Worm (Caenorhabditis elegans): ENCODE results near the gene lsm-1.

The lsm-1 gene

ce11 chrII:11096233-11096632 is 30.5 kb upstream of the lsm-1 start, which contains the start of gene nbs-1:
Gene nbs-1 (minus strand): TSS chrII:11096478.
- TF ChIP-seq nhr-237 (tag; optimal IDR thresholded peaks at IDR 0.05): no peak
- TF ChIP-seq hmg-11 (tag; optimal IDR thresholded peaks at IDR 0.05): no peak
- TF ChIP-seq fkh-10 (GFP tag; optimal IDR thresholded peaks at IDR 0.05): no peak
- TF ChIP-seq daf-12 (tag; optimal IDR thresholded peaks at IDR 0.05): no peak
- TF ChIP-seq eor-1 (tag; optimal IDR thresholded peaks at IDR 0.05): no peak
- no peak for TF ChIP-seq nhr-76 (tag; optimal IDR thresholded peaks at IDR 0.05)
- TF ChIP-seq lin-15B (tag; optimal IDR thresholded peaks at IDR 0.05): no peak
- no peak for TF ChIP-seq ztf-11 (tag; optimal IDR thresholded peaks at IDR 0.05)

ce11 chrII:11097154-11097887 is 29.4 kb upstream of the lsm-1 start, which contains the start of the genes rpl-36.A and nuo-1:
Gene rpl-36.A (minus strand): TSS chrII:11097204.
Gene nuo-1 (plus strand): TSS chrII:11097837.
- TF ChIP-seq ceh-28 (tag; optimal IDR thresholded peaks at IDR 0.05) (peak; percentile 41), tbx-2 (tag; optimal IDR thresholded peaks at IDR 0.05) (no peak), nhr-12 (tag; optimal IDR thresholded peaks at IDR 0.05) (no peak), elt-1 (tag; optimal IDR thresholded peaks at IDR 0.05) (no peak), jun-1 (tag; optimal IDR thresholded peaks at IDR 0.05) (peak; percentile 31), aly-2 (tag; optimal IDR thresholded peaks at IDR 0.05) (no peak), elt-2 (tag; optimal IDR thresholded peaks at IDR 0.05) (peak; percentile 45), lsy-12 (tag; optimal IDR thresholded peaks at IDR 0.05) (peak; percentile 41), egl-27 (tag; optimal IDR thresholded peaks at IDR 0.05) (no peak), nhr-28 (tag; optimal IDR thresholded peaks at IDR 0.05) (no peak), pha-4 (tag; optimal IDR thresholded peaks at IDR 0.05) (peak; percentile 96), eor-1 (tag; optimal IDR thresholded peaks at IDR 0.05) (no peak), nhr-25 (tag; optimal IDR thresholded peaks at IDR 0.05) (peak; percentile 83), nhr-43 (tag; optimal IDR thresholded peaks at IDR 0.05; ENCODE audit: poor library complexity, severe bottlenecking) (peak; percentile 41), nhr-23 (tag; optimal IDR thresholded peaks at IDR 0.05) (peak; percentile 92), ama-1 (optimal IDR thresholded peaks at IDR 0.05) (peak; percentile 47), ceh-9 (tag; optimal IDR thresholded peaks at IDR 0.05) (no peak), R02D3.7 (tag; optimal IDR thresholded peaks at IDR 0.05) (peak; percentile 45), ceh-82 (tag; optimal IDR thresholded peaks at IDR 0.05) (no peak), lin-15B (tag; optimal IDR thresholded peaks at IDR 0.05) (peak; percentile 92), mdl-1 (tag; optimal IDR thresholded peaks at IDR 0.05) (no peak), fos-1 (tag; optimal IDR thresholded peaks at IDR 0.05) (no peak), elt-3 (tag; optimal IDR thresholded peaks at IDR 0.05) (no peak), snpc-4 (tag; optimal IDR thresholded peaks at IDR 0.05) (peak; percentile 80), hmg-11 (tag; optimal IDR thresholded peaks at IDR 0.05) (peak; percentile 79), nfya-1 (tag; optimal IDR thresholded peaks at IDR 0.05; ENCODE audit: insufficient read depth) (peak; percentile 97), skn-1 (tag; optimal IDR thresholded peaks at IDR 0.05) (peak; percentile 83), lin-39 (tag; optimal IDR thresholded peaks at IDR 0.05) (peak; percentile 96), ZK546.5 (tag; optimal IDR thresholded peaks at IDR 0.05) (no peak), nhr-67 (tag; optimal IDR thresholded peaks at IDR 0.05) (no peak), ceh-16 (tag; optimal IDR thresholded peaks at IDR 0.05) (no peak), egl-5 (tag; optimal IDR thresholded peaks at IDR 0.05) (peak; percentile 96), daf-12 (tag; optimal IDR thresholded peaks at IDR 0.05) (no peak), ztf-11 (tag; optimal IDR thresholded peaks at IDR 0.05) (no peak), fkh-10 (GFP tag; optimal IDR thresholded peaks at IDR 0.05) (peak; percentile 17), nhr-76 (tag; optimal IDR thresholded peaks at IDR 0.05) (peak; percentile 21), pqm-1 (tag; optimal IDR thresholded peaks at IDR 0.05) (peak; percentile 33)

- TF ChIP-seq elt-2 (tag; optimal IDR thresholded peaks at IDR 0.05): no peak
- no peak for TF ChIP-seq pha-4 (tag; optimal IDR thresholded peaks at IDR 0.05)
- TF ChIP-seq ztf-4 (tag; optimal IDR thresholded peaks at IDR 0.05): no peak
- TF ChIP-seq eor-1 (tag; optimal IDR thresholded peaks at IDR 0.05): no peak
- no peak for TF ChIP-seq lin-39 (tag; optimal IDR thresholded peaks at IDR 0.05)
- TF ChIP-seq daf-12 (tag; optimal IDR thresholded peaks at IDR 0.05): no peak
- no peak for TF ChIP-seq nhr-67 (tag; optimal IDR thresholded peaks at IDR 0.05)
- TF ChIP-seq unc-39 (tag; optimal IDR thresholded peaks at IDR 0.05): no peak
- no peak for TF ChIP-seq ceh-9 (tag; optimal IDR thresholded peaks at IDR 0.05)
- TF ChIP-seq nhr-77 (tag; optimal IDR thresholded peaks at IDR 0.05): no peak
- TF ChIP-seq ceh-82 (tag; optimal IDR thresholded peaks at IDR 0.05): no peak
- no peak for TF ChIP-seq lin-15B (tag; optimal IDR thresholded peaks at IDR 0.05)
- no peak for TF ChIP-seq nfya-1 (tag; optimal IDR thresholded peaks at IDR 0.05; ENCODE audit: insufficient read depth)
- no peak for TF ChIP-seq hmg-11 (tag; optimal IDR thresholded peaks at IDR 0.05)
- TF ChIP-seq nhr-23 (tag; optimal IDR thresholded peaks at IDR 0.05): no peak
- no peak for TF ChIP-seq pqm-1 (tag; optimal IDR thresholded peaks at IDR 0.05)
- TF ChIP-seq egl-5 (tag; optimal IDR thresholded peaks at IDR 0.05): no peak
- no peak for TF ChIP-seq nhr-11 (tag; optimal IDR thresholded peaks at IDR 0.05)
Observed at ce11 chrII:11099841-11100240, 26.9 kb upstream of the lsm-1 start, which contains the start of gene C09H10.4. Gene C09H10.4 (plus strand): TSS chrII:11100141.
